Fruit fly (Drosophila melanogaster) Kc167 (cell line): ENCODE data around the gene atk.

Experiments used
- h ChIP-seq: fragments of >200 bp; optimal IDR thresholded peaks from 3 replicates; lab custom pipeline; 2018; ENCODE audit warnings: missing external identifiers
- insv ChIP-seq: fragments of >200 bp; optimal IDR thresholded peaks from 3 replicates; lab custom pipeline; 2018; ENCODE audit warnings: missing external identifiers
- ttk ChIP-seq: sonication (Bioruptor generic); optimal IDR thresholded peaks from 2 replicates; lab custom pipeline; 2017; ENCODE audit warnings: missing external identifiers

- TF ChIP-seq ttk (lab: Kevin White, UChicago): no peak
- no peak for TF ChIP-seq h (lab: Kevin White, UChicago)
- no peak for TF ChIP-seq insv (lab: Kevin White, UChicago)
Observed at dm6 chr3L:20509121-20509934, 44.7 kb upstream of the atk start.
